Worm (Caenorhabditis elegans) whole organism, L1 larva: ENCODE measurements around the gene pat-3.

Experiments used
- C16A3.4 ChIP-seq: fragments of 150-350 bp; optimal IDR thresholded peaks from 2 replicates; lab custom pipeline; 2014; ENCODE audit warnings: missing biosample characterization, missing genetic modification characterization
- F16B12.6 ChIP-seq: fragments of 150-350 bp; optimal IDR thresholded peaks from 2 replicates; lab custom pipeline; 2014; ENCODE audit warnings: missing biosample characterization, missing genetic modification characterization
- aly-2 ChIP-seq: fragments of 150-350 bp; optimal IDR thresholded peaks from 2 replicates; lab custom pipeline; 2014; ENCODE audit warnings: missing biosample characterization, missing genetic modification characterization
- ama-1 ChIP-seq: fragments of 150-350 bp; optimal IDR thresholded peaks from 2 replicates; lab custom pipeline; 2014
- blmp-1 ChIP-seq: fragments of 150-350 bp; optimal IDR thresholded peaks from 2 replicates; lab custom pipeline; 2014; ENCODE audit warnings: missing biosample characterization, missing genetic modification characterization
- ceh-63 ChIP-seq: fragments of 200-800 bp; sonication (Bioruptor generic); optimal IDR thresholded peaks from 2 replicates; lab custom pipeline; 2018; ENCODE audit warnings: mild to moderate bottlenecking, missing genetic modification characterization, missing compliant biosample characterization
- ceh-88 ChIP-seq: fragments of 200-800 bp; sonication (Bioruptor generic); IDR thresholded peaks from 2 replicates; pipeline ENCODE4 v1.3.6; 2022; ENCODE audit warnings: missing genetic modification characterization, missing compliant biosample characterization
- dsc-1 ChIP-seq: sonication (generic microtip); optimal IDR thresholded peaks from 2 replicates; lab custom pipeline; 2016; ENCODE audit warnings: mild to moderate bottlenecking, missing genetic modification characterization, missing compliant biosample characterization
- efl-1 ChIP-seq, 4 experiments: fragments of 150-350 bp; optimal IDR thresholded peaks in 3 of 4; peaks in 1 of 4; 1 replicate in 1 of 4; 2 replicates in 3 of 4; lab custom pipeline; 2014; ENCODE audit warnings: missing biosample characterization in 2 of 4, missing genetic modification characterization in 2 of 4, missing genetic modification reagents in 2 of 4
- efl-3 ChIP-seq: fragments of 200-800 bp; sonication (Bioruptor generic); optimal IDR thresholded peaks from 2 replicates; lab custom pipeline; 2018; ENCODE audit warnings: mild to moderate bottlenecking, missing genetic modification characterization, missing compliant biosample characterization
- egl-13 ChIP-seq: sonication (generic microtip); optimal IDR thresholded peaks from 2 replicates; lab custom pipeline; 2016; ENCODE audit warnings: missing genotype, missing genetic modification reagents, missing genetic modification characterization, missing compliant biosample characterization
- elt-2 ChIP-seq: sonication (generic microtip); optimal IDR thresholded peaks from 2 replicates; lab custom pipeline; 2016; ENCODE audit warnings: missing genetic modification characterization, mild to moderate bottlenecking, inconsistent platforms, missing compliant biosample characterization, missing genetic modification reagents
- fos-1 ChIP-seq: fragments of 150-350 bp; optimal IDR thresholded peaks from 2 replicates; lab custom pipeline; 2014; ENCODE audit warnings: missing biosample characterization, missing genetic modification characterization
- hpl-2 ChIP-seq: fragments of 150-350 bp; optimal IDR thresholded peaks from 2 replicates; lab custom pipeline; 2014; ENCODE audit warnings: missing biosample characterization, missing genetic modification reagents, missing genetic modification characterization
- lin-14 ChIP-seq: fragments of 200-800 bp; sonication (Bioruptor generic); optimal IDR thresholded peaks from 2 replicates; lab custom pipeline; 2018; ENCODE audit warnings: mild to moderate bottlenecking, missing genetic modification characterization, moderate library complexity, missing compliant biosample characterization
- lin-35 ChIP-seq, 2 experiments: fragments of 150-350 bp; optimal IDR thresholded peaks; 2 replicates each; lab custom pipeline; 2014; ENCODE audit warnings: missing biosample characterization in 2 of 2, missing genetic modification characterization in 2 of 2, missing genetic modification reagents in 2 of 2
- lin-39 ChIP-seq: fragments of 150-350 bp; optimal IDR thresholded peaks from 2 replicates; lab custom pipeline; 2014; ENCODE audit warnings: missing biosample characterization, missing genetic modification reagents, missing genetic modification characterization
- mdl-1 ChIP-seq, 2 experiments: fragments of 150-350 bp; optimal IDR thresholded peaks; 2 replicates each; lab custom pipeline; 2014 to 2017; ENCODE audit warnings: missing biosample characterization in 2 of 2, missing genetic modification characterization in 2 of 2, inconsistent platforms in 1 of 2
- mep-1 ChIP-seq: fragments of 150-350 bp; optimal IDR thresholded peaks from 2 replicates; lab custom pipeline; 2014; ENCODE audit warnings: missing biosample characterization, missing genetic modification characterization
- nhr-11 ChIP-seq: fragments of 150-350 bp; optimal IDR thresholded peaks from 2 replicates; lab custom pipeline; 2014; ENCODE audit warnings: missing biosample characterization, missing genetic modification characterization
- nhr-19 ChIP-seq: fragments of 200-800 bp; sonication (Bioruptor generic); conservative IDR thresholded peaks from 2 replicates; pipeline ENCODE4 v1.3.6; 2022; ENCODE audit warnings: missing genetic modification characterization, missing compliant biosample characterization
- nhr-47 ChIP-seq: sonication (generic microtip); optimal IDR thresholded peaks from 2 replicates; lab custom pipeline; 2016; ENCODE audit warnings: mild to moderate bottlenecking, missing genetic modification characterization, moderate library complexity, missing compliant biosample characterization
- nhr-71 ChIP-seq: sonication (generic microtip); optimal IDR thresholded peaks from 2 replicates; lab custom pipeline; 2016; ENCODE audit warnings: mild to moderate bottlenecking, missing genetic modification characterization, moderate library complexity, missing compliant biosample characterization
- nhr-76 ChIP-seq: sonication (generic microtip); optimal IDR thresholded peaks from 2 replicates; lab custom pipeline; 2017; ENCODE audit warnings: missing biosample characterization, missing genetic modification characterization
- nhr-77 ChIP-seq: fragments of 150-350 bp; optimal IDR thresholded peaks from 2 replicates; lab custom pipeline; 2014; ENCODE audit warnings: missing biosample characterization, missing genetic modification characterization
- nhr-84 ChIP-seq: sonication (generic microtip); optimal IDR thresholded peaks from 2 replicates; lab custom pipeline; 2017; ENCODE audit warnings: missing biosample characterization, missing genetic modification characterization
- nhr-90 ChIP-seq: sonication (generic microtip); optimal IDR thresholded peaks from 2 replicates; lab custom pipeline; 2016; ENCODE audit warnings: mild to moderate bottlenecking, missing genetic modification characterization, missing compliant biosample characterization; ENCODE audit not compliant: poor library complexity
- skn-1 ChIP-seq: fragments of 150-350 bp; optimal IDR thresholded peaks from 2 replicates; lab custom pipeline; 2014; ENCODE audit warnings: missing biosample characterization, missing genetic modification characterization
- snpc-4 ChIP-seq: fragments of 150-350 bp; optimal IDR thresholded peaks from 2 replicates; lab custom pipeline; 2014; ENCODE audit warnings: missing biosample characterization, missing genetic modification characterization
- snu-23 ChIP-seq: sonication (generic microtip); optimal IDR thresholded peaks from 2 replicates; lab custom pipeline; 2016; ENCODE audit warnings: missing genetic modification characterization, missing compliant biosample characterization
- sox-4 ChIP-seq: sonication (generic microtip); optimal IDR thresholded peaks from 2 replicates; lab custom pipeline; 2016; ENCODE audit warnings: missing genetic modification characterization, missing compliant biosample characterization
- sptf-1 ChIP-seq: fragments of 150-350 bp; optimal IDR thresholded peaks from 2 replicates; lab custom pipeline; 2014; ENCODE audit warnings: missing biosample characterization, missing genetic modification characterization
- sup-37 ChIP-seq: fragments of 200-800 bp; sonication (Bioruptor generic); optimal IDR thresholded peaks from 2 replicates; lab custom pipeline; 2018; ENCODE audit warnings: mild to moderate bottlenecking, missing genetic modification characterization, missing compliant biosample characterization
- swsn-7 ChIP-seq: sonication (generic microtip); optimal IDR thresholded peaks from 2 replicates; lab custom pipeline; 2016; ENCODE audit warnings: missing genetic modification characterization, missing compliant biosample characterization
- tbx-2 ChIP-seq: sonication (generic microtip); optimal IDR thresholded peaks from 2 replicates; lab custom pipeline; 2016; ENCODE audit warnings: missing genetic modification characterization, missing compliant biosample characterization
- unc-98 ChIP-seq: fragments of 200-800 bp; sonication (Bioruptor generic); IDR thresholded peaks from 2 replicates; pipeline ENCODE4 v1.3.6; 2022; ENCODE audit warnings: missing genetic modification characterization, missing compliant biosample characterization
- vab-15 ChIP-seq: sonication (generic microtip); optimal IDR thresholded peaks from 2 replicates; lab custom pipeline; 2017; ENCODE audit warnings: missing genotype, mild to moderate bottlenecking, missing genetic modification characterization, missing compliant biosample characterization
- xbp-1 ChIP-seq: sonication (generic microtip); optimal IDR thresholded peaks from 2 replicates; lab custom pipeline; 2016; ENCODE audit warnings: missing genetic modification characterization, missing compliant biosample characterization

pat-3 gene

DNA sequence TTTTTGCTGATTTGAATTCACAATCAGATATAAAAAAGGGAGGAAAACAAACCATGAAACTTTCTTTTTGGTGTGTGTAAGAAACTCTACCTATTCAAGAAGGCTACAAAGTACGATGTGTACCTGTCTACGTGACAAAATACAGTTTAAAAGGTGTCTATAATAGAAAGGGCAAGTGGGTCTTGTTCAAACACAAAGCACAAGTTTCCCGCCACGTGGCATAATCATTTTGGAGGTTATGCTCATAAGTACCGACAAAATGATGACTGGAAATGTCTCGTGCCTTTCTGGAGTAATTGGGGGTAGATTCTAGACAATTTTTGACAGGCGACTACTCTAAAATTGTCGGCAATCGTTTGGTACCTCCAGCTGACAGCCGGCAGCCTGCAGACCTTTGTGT lies 39.1 kb downstream of the pat-3 start:
- TF ChIP-seq lin-35 (GFP tag; optimal IDR thresholded peaks at IDR 0.05; lab: Kevin White, UChicago) (peak in 1 of 2 experiments; percentile 34), snu-23 (GFP tag; lab: Kevin White, UChicago) (no peak), elt-2 (tag; lab: Kevin White, UChicago) (peak; percentile 8)

- TF ChIP-seq vab-15, result no peak
- peak; percentile 14 for TF ChIP-seq blmp-1
Measured at ce11 chrIII:3874492-3874891, 39.5 kb downstream of the pat-3 start.

DNA sequence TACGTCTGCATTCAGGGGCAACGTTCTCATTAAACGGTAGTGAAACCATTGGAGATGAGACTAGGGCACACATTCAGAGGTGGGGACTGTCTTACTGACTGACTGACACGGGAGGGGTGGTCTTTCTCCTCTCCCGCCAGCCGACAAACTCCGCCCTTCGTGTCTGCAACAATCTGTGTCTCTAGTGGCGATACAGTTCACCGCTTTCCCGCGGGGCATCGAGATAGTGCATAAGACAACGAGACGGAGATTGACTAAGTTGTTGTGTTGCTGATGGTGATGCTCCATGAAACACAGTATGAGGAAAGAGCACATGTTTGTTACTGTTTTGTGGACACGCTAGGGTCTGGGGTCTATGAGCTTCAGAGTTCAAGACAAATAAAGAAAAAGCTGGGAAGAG lies 40.5 kb downstream of the pat-3 start:
- no peak for TF ChIP-seq F16B12.6 (tag; lab: Kevin White, UChicago)
- no peak for TF ChIP-seq fos-1 (tag; lab: Kevin White, UChicago)
- no peak for TF ChIP-seq snpc-4 (tag; lab: Kevin White, UChicago)
- TF ChIP-seq nhr-71, result peak; percentile 26
- TF ChIP-seq lin-35 (GFP tag; optimal IDR thresholded peaks at IDR 0.05; lab: Kevin White, UChicago), result peak in 1 of 2 experiments; percentile 28
- no peak for TF ChIP-seq unc-98 (GFP tag; lab: Robert Waterston, UW)
- TF ChIP-seq efl-3 (GFP tag; lab: Kevin White, UChicago), result no peak
- peak; percentile 14 for TF ChIP-seq swsn-7 (tag; lab: Kevin White, UChicago)
- TF ChIP-seq mdl-1 (tag; optimal IDR thresholded peaks at IDR 0.05; lab: Kevin White, UChicago), result peak in 1 of 2 experiments; percentile 9
- peak in 1 of 2 experiments; percentile 19 for TF ChIP-seq efl-1 (optimal IDR thresholded peaks at IDR 0.05; lab: Kevin White, UChicago)
- peak in 1 of 2 experiments; percentile 78 for TF ChIP-seq efl-1 (GFP tag; optimal IDR thresholded peaks at IDR 0.05 in 1 of 2; lab: Kevin White, UChicago)
- peak; percentile 13 for TF ChIP-seq snu-23 (GFP tag; lab: Kevin White, UChicago)
- TF ChIP-seq sptf-1 (tag; lab: Kevin White, UChicago), result no peak
- TF ChIP-seq skn-1, result peak; percentile 21
- TF ChIP-seq ceh-63 (GFP tag; lab: Kevin White, UChicago), result no peak
- TF ChIP-seq lin-14 (GFP tag; lab: Kevin White, UChicago), result peak; percentile 47

DNA sequence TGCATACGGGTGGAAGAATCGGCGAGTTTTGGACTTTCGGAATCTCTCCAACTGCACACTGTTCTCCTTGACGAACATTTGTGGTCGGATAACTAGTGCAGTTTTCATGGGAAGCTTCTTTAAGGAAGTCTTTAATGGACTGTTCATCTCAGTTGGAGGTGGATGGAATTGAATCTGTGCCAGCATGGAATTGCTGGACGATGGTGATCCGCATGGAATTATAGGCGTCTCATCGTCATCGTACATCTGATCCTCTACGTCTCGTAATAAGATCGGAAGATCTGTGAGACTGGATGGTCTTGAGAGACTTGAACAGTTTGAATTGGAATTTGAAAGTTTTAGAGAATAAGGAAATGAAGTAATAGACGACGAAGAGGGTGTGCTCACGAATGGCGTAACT lies 41.0 kb downstream of the pat-3 start:
- TF ChIP-seq nhr-84 (tag; lab: Kevin White, UChicago) (no peak), efl-1 (optimal IDR thresholded peaks at IDR 0.05; lab: Kevin White, UChicago) (no peak), efl-1 (GFP tag; optimal IDR thresholded peaks at IDR 0.05 in 1 of 2; lab: Kevin White, UChicago) (peak in 1 of 2 experiments; percentile 63)

DNA sequence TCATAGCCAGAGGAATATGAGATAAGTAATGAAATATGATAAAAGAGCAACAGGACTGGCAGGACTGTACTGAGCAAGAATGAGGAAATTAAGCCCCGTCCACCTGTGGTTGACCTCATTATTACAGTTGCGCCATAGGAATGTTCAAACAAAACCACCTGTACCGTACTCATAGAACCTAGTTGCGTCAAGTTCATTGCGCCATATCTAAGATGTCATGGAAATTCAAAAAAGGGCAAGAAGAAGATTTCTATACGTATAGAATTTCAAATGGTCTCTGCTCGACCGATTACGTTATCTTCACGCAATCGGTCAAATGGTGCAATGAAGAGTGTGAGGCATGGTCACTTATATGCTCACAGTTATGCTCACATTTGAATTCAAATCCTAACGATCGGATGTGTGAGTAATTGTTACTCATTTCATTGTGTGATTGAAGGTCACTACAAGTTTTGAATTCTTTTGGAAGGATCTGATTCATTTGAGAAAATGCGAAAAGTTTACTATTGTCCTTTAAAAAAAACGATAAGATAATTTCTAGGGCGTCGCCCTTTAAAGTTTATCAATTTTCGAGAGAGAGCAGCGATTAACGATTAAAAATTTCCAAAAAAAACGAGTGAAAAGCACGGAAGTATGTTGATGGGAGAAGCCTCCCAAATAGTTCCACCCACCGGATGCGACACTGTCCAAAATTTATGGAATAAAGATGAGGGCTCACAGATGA lies 42.0 kb downstream of the pat-3 start:
- no peak for TF ChIP-seq efl-1 (optimal IDR thresholded peaks at IDR 0.05; lab: Kevin White, UChicago)
- TF ChIP-seq efl-1 (GFP tag; optimal IDR thresholded peaks at IDR 0.05 in 1 of 2; lab: Kevin White, UChicago), result peak in 1 of 2 experiments; percentile 7
- peak; percentile 20 for TF ChIP-seq elt-2 (tag; lab: Kevin White, UChicago)
- no peak for TF ChIP-seq nhr-76 (tag; lab: Kevin White, UChicago)
- TF ChIP-seq, all 84 proteins: peak for 2

DNA sequence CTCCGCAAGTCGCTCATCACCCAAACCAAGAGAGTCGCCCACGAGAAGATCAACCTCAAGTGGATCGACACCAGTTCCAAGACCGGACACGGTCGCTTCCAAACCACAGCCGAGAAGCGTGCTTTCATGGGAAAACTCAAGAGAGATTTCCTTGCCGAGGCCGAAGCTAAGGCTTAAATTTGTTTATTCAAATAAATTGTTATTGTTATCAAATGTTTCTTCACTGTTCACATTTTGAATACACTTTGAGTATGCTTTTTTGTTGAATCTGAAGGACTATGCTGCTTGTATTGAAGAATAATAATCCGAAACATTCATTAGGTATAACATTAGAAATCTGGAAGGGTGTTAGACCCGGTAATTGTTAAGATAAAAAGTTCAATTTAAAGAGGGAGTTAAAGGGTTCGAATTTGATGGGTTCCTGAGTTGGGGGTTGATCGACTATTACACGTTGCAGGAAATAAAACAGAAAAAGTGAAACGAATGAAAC lies 44.6 kb downstream of the pat-3 start:
- TF ChIP-seq hpl-2 (GFP tag; lab: Kevin White, UChicago), result peak; percentile 44
- TF ChIP-seq dsc-1 (tag; lab: Kevin White, UChicago), result peak; percentile 23
- TF ChIP-seq lin-39 (tag; lab: Kevin White, UChicago), result no peak
- TF ChIP-seq ceh-88 (GFP tag; lab: Robert Waterston, UW), result no peak
- TF ChIP-seq mep-1 (tag; lab: Kevin White, UChicago), result no peak
- TF ChIP-seq nhr-76 (tag; lab: Kevin White, UChicago), result no peak
- no peak for TF ChIP-seq egl-13 (tag; lab: Kevin White, UChicago)
- TF ChIP-seq tbx-2 (tag; lab: Kevin White, UChicago), result no peak
- peak; percentile 66 for TF ChIP-seq fos-1 (tag; lab: Kevin White, UChicago)
- no peak for TF ChIP-seq mdl-1 (tag; optimal IDR thresholded peaks at IDR 0.05; lab: Kevin White, UChicago)
- TF ChIP-seq aly-2, result peak; percentile 67
- TF ChIP-seq nhr-11 (tag; lab: Kevin White, UChicago), result peak; percentile 25
- TF ChIP-seq sox-4 (tag; lab: Kevin White, UChicago), result no peak
- no peak for TF ChIP-seq sup-37 (GFP tag; lab: Kevin White, UChicago)
- peak in 1 of 2 experiments; percentile 15 for TF ChIP-seq lin-35 (GFP tag; optimal IDR thresholded peaks at IDR 0.05; lab: Kevin White, UChicago)
- TF ChIP-seq C16A3.4 (tag; lab: Kevin White, UChicago), result peak; percentile 7
- peak; percentile 8 for TF ChIP-seq snu-23 (GFP tag; lab: Kevin White, UChicago)
- TF ChIP-seq nhr-84 (tag; lab: Kevin White, UChicago), result no peak
- TF ChIP-seq nhr-90 (tag; lab: Kevin White, UChicago), result peak; percentile 17
- peak; percentile 19 for TF ChIP-seq xbp-1 (tag; lab: Kevin White, UChicago)
- TF ChIP-seq efl-1 (optimal IDR thresholded peaks at IDR 0.05; lab: Kevin White, UChicago), result peak; percentile 1 to 5
- peak in 1 of 2 experiments; percentile 86 for TF ChIP-seq efl-1 (GFP tag; optimal IDR thresholded peaks at IDR 0.05 in 1 of 2; lab: Kevin White, UChicago)
- peak; percentile 35 for TF ChIP-seq nhr-77 (tag; lab: Kevin White, UChicago)
- peak; percentile 31 for TF ChIP-seq ama-1 (lab: Kevin White, UChicago)
- peak; percentile 22 for TF ChIP-seq nhr-71
- peak; percentile 6 for TF ChIP-seq nhr-47 (tag; lab: Kevin White, UChicago)
- peak; percentile 20; the same call in 1 of the 2 replicates for TF ChIP-seq nhr-19
